Fruit fly (Drosophila melanogaster) whole organism: ENCODE data around the gene Rbf2.

ENCODE experiments used
- CG8478 ChIP-seq: fragments of >200 bp; optimal IDR thresholded peaks from 2 replicates; lab custom pipeline; 2018; ENCODE audit warnings: inconsistent platforms
- Dll ChIP-seq: fragments of >200 bp; optimal IDR thresholded peaks from 2 replicates; lab custom pipeline; 2017
- EcR ChIP-seq, 2 experiments: fragments of >200 bp; optimal IDR thresholded peaks; 2 replicates each; lab custom pipeline; 2017; ENCODE audit warnings: missing biosample characterization in 2 of 2, missing genetic modification characterization in 2 of 2, missing genetic modification reagents in 2 of 2

DNA sequence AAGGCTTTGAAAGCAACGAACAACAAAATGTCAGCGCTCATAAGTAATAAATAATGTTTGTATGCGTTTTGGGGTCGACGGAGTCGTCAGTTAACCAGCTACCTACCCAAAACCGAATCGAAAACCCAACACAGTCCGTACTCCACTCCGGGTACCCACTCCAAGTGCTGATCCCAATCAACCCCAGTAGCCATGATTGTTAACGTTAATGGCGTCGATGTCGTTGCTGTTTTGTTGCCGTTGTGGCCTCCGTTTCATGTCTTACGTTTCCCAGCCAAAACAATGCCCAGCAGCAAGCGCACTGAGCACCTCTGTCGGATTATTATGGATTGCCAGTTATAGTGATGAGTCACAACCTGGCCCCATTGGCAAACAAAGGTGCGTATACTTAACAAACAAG, 43.8 kb downstream of the Rbf2 start, which contains the start of gene GATAe:
- TF ChIP-seq Dll, result no peak
- TF ChIP-seq EcR (GFP tag; optimal IDR thresholded peaks at IDR 0.05; lab: Kevin White, UChicago), result no peak
- TF ChIP-seq CG8478 (lab: Kevin White, UChicago), result no peak
